Fruit fly (Drosophila melanogaster) whole organism, adult: ENCODE measurements around the gene CG5567.

Source experiments
- CG11617 ChIP-seq: fragments of 200-800 bp; sonication (Bioruptor generic); optimal IDR thresholded peaks from 2 replicates; lab custom pipeline; 2017; ENCODE audit warnings: mild to moderate bottlenecking, missing biosample characterization, missing genetic modification reagents, missing genetic modification characterization
- CG12768 ChIP-seq: fragments of 200-800 bp; sonication (Bioruptor generic); optimal IDR thresholded peaks from 2 replicates; lab custom pipeline; 2017; ENCODE audit warnings: missing biosample characterization, missing genetic modification characterization, mild to moderate bottlenecking, moderate library complexity, missing genetic modification reagents
- CG14711 ChIP-seq: fragments of 200-800 bp; sonication (Bioruptor generic); optimal IDR thresholded peaks from 2 replicates; lab custom pipeline; 2018; ENCODE audit warnings: missing biosample characterization, mild to moderate bottlenecking, missing genetic modification characterization, moderate library complexity
- CG1620 ChIP-seq: fragments of 200-800 bp; sonication (Bioruptor generic); optimal IDR thresholded peaks from 2 replicates; lab custom pipeline; 2016; ENCODE audit warnings: missing biosample characterization, missing genetic modification characterization
- CG33017 ChIP-seq: fragments of 200-800 bp; sonication (Bioruptor generic); optimal IDR thresholded peaks from 2 replicates; lab custom pipeline; 2018; ENCODE audit warnings: missing biosample characterization, mild to moderate bottlenecking, missing genetic modification characterization, moderate library complexity
- CG5204 ChIP-seq: fragments of 200-800 bp; sonication (Bioruptor generic); optimal IDR thresholded peaks from 2 replicates; lab custom pipeline; 2016; ENCODE audit warnings: missing biosample characterization, missing genetic modification characterization
- CG7045 ChIP-seq: fragments of 200-800 bp; sonication (Bioruptor generic); optimal IDR thresholded peaks from 2 replicates; lab custom pipeline; 2017; ENCODE audit warnings: missing biosample characterization, mild to moderate bottlenecking, missing genetic modification characterization
- CG7101 ChIP-seq: fragments of 200-800 bp; sonication (Bioruptor generic); optimal IDR thresholded peaks from 2 replicates; lab custom pipeline; 2018; ENCODE audit warnings: missing biosample characterization, mild to moderate bottlenecking, missing genetic modification characterization, moderate library complexity
- Clk ChIP-seq: fragments of 200-800 bp; sonication (Bioruptor generic); optimal IDR thresholded peaks from 2 replicates; lab custom pipeline; 2017; ENCODE audit warnings: missing biosample characterization, missing genetic modification characterization
- Crg-1 ChIP-seq: fragments of 200-800 bp; sonication (Bioruptor generic); optimal IDR thresholded peaks from 2 replicates; lab custom pipeline; 2016; ENCODE audit warnings: missing biosample characterization, missing genetic modification characterization
- Hr96 ChIP-seq: fragments of 200-800 bp; sonication (Bioruptor generic); optimal IDR thresholded peaks from 2 replicates; lab custom pipeline; 2016; ENCODE audit warnings: missing biosample characterization, missing genetic modification characterization
- Mnt ChIP-seq: fragments of 200-800 bp; sonication (Bioruptor generic); optimal IDR thresholded peaks from 2 replicates; lab custom pipeline; 2016; ENCODE audit warnings: missing biosample characterization, mild to moderate bottlenecking, missing genetic modification characterization
- bab1 ChIP-seq: fragments of 200-800 bp; sonication (Bioruptor generic); optimal IDR thresholded peaks from 3 replicates; lab custom pipeline; 2019; ENCODE audit warnings: missing biosample characterization, mild to moderate bottlenecking, missing genetic modification characterization, moderate library complexity
- cic ChIP-seq: fragments of 200-800 bp; sonication (Bioruptor generic); optimal IDR thresholded peaks from 2 replicates; lab custom pipeline; 2017; ENCODE audit warnings: missing biosample characterization, mild to moderate bottlenecking, missing genetic modification characterization, moderate library complexity
- cnc ChIP-seq, 2 experiments: fragments of >200 bp; optimal IDR thresholded peaks; 2 replicates each; lab custom pipeline; 2017
- kay ChIP-seq: fragments of 200-800 bp; sonication (Bioruptor generic); peaks from one replicate; lab custom pipeline; 2016; ENCODE audit warnings: missing biosample characterization, missing genetic modification characterization, borderline replicate concordance
- ovo ChIP-seq: fragments of 200-800 bp; sonication (Bioruptor generic); optimal IDR thresholded peaks from 2 replicates; lab custom pipeline; 2016; ENCODE audit warnings: missing biosample characterization, missing genetic modification characterization
- pad ChIP-seq: fragments of 200-800 bp; sonication (Bioruptor generic); optimal IDR thresholded peaks from 3 replicates; lab custom pipeline; 2017; ENCODE audit warnings: missing biosample characterization, missing genetic modification characterization, mild to moderate bottlenecking, moderate library complexity, missing genetic modification reagents
- tj ChIP-seq: fragments of 200-800 bp; sonication (Bioruptor generic); optimal IDR thresholded peaks from 3 replicates; lab custom pipeline; 2017; ENCODE audit warnings: missing biosample characterization, mild to moderate bottlenecking, missing genetic modification characterization, moderate library complexity
- toe ChIP-seq: fragments of 200-800 bp; sonication (Bioruptor generic); optimal IDR thresholded peaks from 2 replicates; lab custom pipeline; 2016; ENCODE audit warnings: missing biosample characterization, missing genetic modification characterization

The CG5567 gene

dm6 chr3L:17841085-17841606 is 2.2 kb downstream of the CG5567 start, which contains the start of gene CG5577:
TSS of gene CG5577 (minus strand) at chr3L:17841427.
- TF ChIP-seq cnc (optimal IDR thresholded peaks at IDR 0.05; lab: Kevin White, UChicago) (peak in 1 of 2 experiments; percentile 75), Mnt (GFP tag; lab: Kevin White, UChicago) (peak; percentile 44), CG7101 (tag; lab: Kevin White, UChicago) (peak; percentile 60), CG5204 (GFP tag; lab: Kevin White, UChicago) (no peak), CG11617 (GFP tag; lab: Kevin White, UChicago) (peak; percentile 58), Hr96 (GFP tag; lab: Kevin White, UChicago) (peak; percentile 67), toe (GFP tag; lab: Kevin White, UChicago) (peak; percentile 64), tj (GFP tag; lab: Kevin White, UChicago) (peak; percentile 52), CG14711 (tag; lab: Kevin White, UChicago) (peak; percentile 95), kay (GFP tag; lab: Kevin White, UChicago) (no peak), CG33017 (peak; percentile 57), CG7045 (peak; percentile 24), ovo (GFP tag; lab: Kevin White, UChicago) (no peak), CG12768 (GFP tag; lab: Kevin White, UChicago) (peak; percentile 83), pad (GFP tag; lab: Kevin White, UChicago) (peak; percentile 98), bab1 (GFP tag; lab: Kevin White, UChicago) (peak; percentile 69), Clk (GFP tag; lab: Kevin White, UChicago) (peak; percentile 31), cic (GFP tag; lab: Kevin White, UChicago) (peak; percentile 78), CG1620 (GFP tag; lab: Kevin White, UChicago) (no peak), Crg-1 (GFP tag; lab: Kevin White, UChicago) (no peak)

DNA sequence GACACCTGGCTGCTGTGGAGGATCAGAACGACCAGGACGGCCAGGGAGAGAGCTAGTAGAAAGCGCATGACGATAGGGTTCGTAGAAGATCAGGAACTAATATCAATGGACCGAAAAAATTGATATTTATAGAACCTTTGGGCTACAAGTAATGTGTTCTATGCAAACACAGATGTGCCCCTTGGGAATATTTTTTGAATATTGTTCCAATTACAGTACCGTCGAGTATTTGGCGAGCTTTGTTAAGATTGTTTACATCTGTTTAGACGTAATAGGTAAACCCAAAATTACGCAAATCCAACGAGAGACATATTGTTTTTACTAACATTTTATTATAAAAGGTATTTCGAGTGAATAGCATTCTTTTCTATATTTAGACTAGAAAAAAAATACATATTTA is 8.3 kb downstream of the CG5567 start, which contains the start of gene CG32189:
CG32189 (minus strand) TSS at position 101 of the 400 bp plus-strand sequence.
- no peak for TF ChIP-seq cnc (optimal IDR thresholded peaks at IDR 0.05; lab: Kevin White, UChicago)
- TF ChIP-seq CG33017: no peak
- no peak for TF ChIP-seq CG1620 (GFP tag; lab: Kevin White, UChicago)
- no peak for TF ChIP-seq bab1 (GFP tag; lab: Kevin White, UChicago)
- TF ChIP-seq Mnt (GFP tag; lab: Kevin White, UChicago): no peak
- TF ChIP-seq toe (GFP tag; lab: Kevin White, UChicago): no peak
- TF ChIP-seq Clk (GFP tag; lab: Kevin White, UChicago): no peak
- TF ChIP-seq CG11617 (GFP tag; lab: Kevin White, UChicago): no peak
- no peak for TF ChIP-seq CG12768 (GFP tag; lab: Kevin White, UChicago)
- TF ChIP-seq cic (GFP tag; lab: Kevin White, UChicago): no peak
- TF ChIP-seq Hr96 (GFP tag; lab: Kevin White, UChicago): no peak
- no peak for TF ChIP-seq CG5204 (GFP tag; lab: Kevin White, UChicago)
- no peak for TF ChIP-seq CG7101 (tag; lab: Kevin White, UChicago)

DNA sequence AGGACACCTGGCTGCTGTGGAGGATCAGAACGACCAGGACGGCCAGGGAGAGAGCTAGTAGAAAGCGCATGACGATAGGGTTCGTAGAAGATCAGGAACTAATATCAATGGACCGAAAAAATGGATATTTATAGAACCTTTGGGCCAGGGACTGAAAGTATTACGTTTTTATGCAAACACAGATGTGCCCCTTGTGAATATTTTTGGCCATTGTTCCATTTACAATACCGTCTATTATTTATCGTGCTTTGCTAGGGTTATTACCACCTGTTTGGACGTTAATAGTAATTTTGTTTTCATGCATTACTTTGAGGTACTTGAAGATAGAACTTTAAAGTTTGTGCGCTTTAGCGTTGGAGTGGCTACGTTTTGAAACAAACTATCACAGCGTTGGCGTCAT is 9.8 kb downstream of the CG5567 start, which contains the start of gene CG32188:
CG32188 (minus strand) TSS at position 101 of the 400 bp plus-strand sequence.
- TF ChIP-seq CG14711 (tag; lab: Kevin White, UChicago) (no peak), cnc (optimal IDR thresholded peaks at IDR 0.05; lab: Kevin White, UChicago) (no peak), CG7101 (tag; lab: Kevin White, UChicago) (no peak), bab1 (GFP tag; lab: Kevin White, UChicago) (no peak), Hr96 (GFP tag; lab: Kevin White, UChicago) (no peak), CG5204 (GFP tag; lab: Kevin White, UChicago) (no peak), Crg-1 (GFP tag; lab: Kevin White, UChicago) (no peak), tj (GFP tag; lab: Kevin White, UChicago) (no peak), kay (GFP tag; lab: Kevin White, UChicago) (no peak)

DNA sequence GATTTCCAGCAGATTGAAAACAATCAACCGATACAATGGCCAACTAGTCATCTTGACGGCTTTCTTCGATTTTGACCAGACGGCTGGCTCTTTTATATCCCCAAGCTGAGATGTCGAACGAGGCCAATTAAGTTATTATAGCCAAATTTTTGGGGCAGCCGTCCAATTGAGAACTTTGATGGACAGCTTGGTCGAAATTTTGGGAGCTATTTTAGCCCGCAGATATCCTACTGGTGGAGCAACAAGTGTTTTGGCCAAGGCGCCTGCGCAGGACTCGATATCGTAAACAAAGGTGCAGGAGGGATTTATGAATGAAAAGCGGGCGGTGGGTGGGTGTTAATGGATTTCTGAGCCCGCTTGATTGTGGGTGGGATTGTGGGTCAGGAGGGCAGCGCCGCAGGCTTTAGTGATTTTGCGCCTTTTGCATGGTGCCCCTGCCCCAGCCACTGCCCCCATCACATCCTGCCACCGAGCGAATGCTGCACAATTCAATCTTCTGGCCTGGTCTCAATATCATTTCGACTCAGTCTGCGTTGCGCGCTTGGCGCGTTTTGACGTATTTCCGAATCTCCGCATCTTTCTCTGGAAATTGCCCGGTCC is 20.5 kb downstream of the CG5567 start, which contains the start of the genes Ir75c and Grd:
Ir75c (minus strand) TSS at position 51 of the 600 bp plus-strand sequence.
Grd (plus strand) TSS at position 550 of the 600 bp plus-strand sequence.
- no peak for TF ChIP-seq CG7101 (tag; lab: Kevin White, UChicago)
- TF ChIP-seq pad (GFP tag; lab: Kevin White, UChicago): no peak
- no peak for TF ChIP-seq toe (GFP tag; lab: Kevin White, UChicago)
- no peak for TF ChIP-seq kay (GFP tag; lab: Kevin White, UChicago)
- TF ChIP-seq tj (GFP tag; lab: Kevin White, UChicago): no peak
- TF ChIP-seq CG14711 (tag; lab: Kevin White, UChicago): no peak
- no peak for TF ChIP-seq cnc (optimal IDR thresholded peaks at IDR 0.05; lab: Kevin White, UChicago)
- no peak for TF ChIP-seq CG11617 (GFP tag; lab: Kevin White, UChicago)
- no peak for TF ChIP-seq Hr96 (GFP tag; lab: Kevin White, UChicago)
- no peak for TF ChIP-seq ovo (GFP tag; lab: Kevin White, UChicago)
- no peak for TF ChIP-seq CG7045
- no peak for TF ChIP-seq Crg-1 (GFP tag; lab: Kevin White, UChicago)
- TF ChIP-seq cic (GFP tag; lab: Kevin White, UChicago): no peak
- TF ChIP-seq CG12768 (GFP tag; lab: Kevin White, UChicago): no peak
- no peak for TF ChIP-seq CG33017

DNA sequence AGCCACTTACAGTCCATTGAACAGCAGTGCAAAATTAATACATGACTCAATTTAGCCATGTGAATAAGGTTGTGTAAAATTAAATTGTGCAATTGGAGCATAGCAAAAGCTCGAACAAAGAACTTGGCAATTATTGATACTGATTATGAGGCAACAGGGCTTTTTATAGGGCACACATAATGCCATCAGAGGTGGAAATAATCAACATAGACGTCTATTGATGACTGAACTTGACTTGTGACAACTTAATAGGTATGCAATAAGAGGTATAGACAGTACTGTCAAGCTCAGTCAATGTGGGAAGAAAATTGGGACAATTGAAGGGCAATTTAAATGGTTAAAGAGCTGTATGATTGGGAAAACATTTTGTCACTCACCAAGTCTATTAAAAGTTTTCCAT is 23.3 kb downstream of the CG5567 start, which contains the start of gene Ir75b:
Ir75b (minus strand) TSS at position 101 of the 400 bp plus-strand sequence.
- TF ChIP-seq ovo (GFP tag; lab: Kevin White, UChicago): no peak
- TF ChIP-seq CG5204 (GFP tag; lab: Kevin White, UChicago): no peak
- no peak for TF ChIP-seq Crg-1 (GFP tag; lab: Kevin White, UChicago)
- TF ChIP-seq tj (GFP tag; lab: Kevin White, UChicago): no peak
- no peak for TF ChIP-seq cic (GFP tag; lab: Kevin White, UChicago)
- TF ChIP-seq CG14711 (tag; lab: Kevin White, UChicago): no peak
- TF ChIP-seq CG7045: no peak
- TF ChIP-seq CG7101 (tag; lab: Kevin White, UChicago): no peak
- TF ChIP-seq cnc (optimal IDR thresholded peaks at IDR 0.05; lab: Kevin White, UChicago): no peak
- no peak for TF ChIP-seq Hr96 (GFP tag; lab: Kevin White, UChicago)
- TF ChIP-seq kay (GFP tag; lab: Kevin White, UChicago): no peak
- TF ChIP-seq Clk (GFP tag; lab: Kevin White, UChicago): no peak
- no peak for TF ChIP-seq Mnt (GFP tag; lab: Kevin White, UChicago)
- no peak for TF ChIP-seq CG33017
- TF ChIP-seq bab1 (GFP tag; lab: Kevin White, UChicago): no peak
- no peak for TF ChIP-seq CG12768 (GFP tag; lab: Kevin White, UChicago)
- TF ChIP-seq CG11617 (GFP tag; lab: Kevin White, UChicago): no peak
